Worm (Caenorhabditis elegans) whole organism, late embryonic: ENCODE data around the gene arrd-28.

Experiments used
- T23F11.4 ChIP-seq: fragments of 200-800 bp; sonication (Bioruptor generic); optimal IDR thresholded peaks from 2 replicates; lab custom pipeline; 2018; ENCODE audit warnings: mild to moderate bottlenecking, missing genetic modification characterization, missing compliant biosample characterization
- ahr-1 ChIP-seq: sonication (generic microtip); optimal IDR thresholded peaks from 2 replicates; lab custom pipeline; 2016; ENCODE audit warnings: missing genetic modification characterization, missing compliant biosample characterization
- ama-1 ChIP-seq: fragments of 150-350 bp; optimal IDR thresholded peaks from 2 replicates; lab custom pipeline; 2014
- ceh-14 ChIP-seq: sonication (generic microtip); optimal IDR thresholded peaks from 2 replicates; lab custom pipeline; 2016; ENCODE audit warnings: missing genotype, missing genetic modification characterization, missing compliant biosample characterization
- ceh-18 ChIP-seq: sonication (generic microtip); optimal IDR thresholded peaks from 2 replicates; lab custom pipeline; 2016; ENCODE audit warnings: missing genetic modification characterization, missing compliant biosample characterization
- ceh-30 ChIP-seq: fragments of 150-350 bp; optimal IDR thresholded peaks from 2 replicates; lab custom pipeline; 2014; ENCODE audit warnings: missing biosample characterization, missing genetic modification characterization
- ceh-31 ChIP-seq: sonication (generic microtip); optimal IDR thresholded peaks from 2 replicates; lab custom pipeline; 2016; ENCODE audit warnings: missing genetic modification characterization, missing compliant biosample characterization
- ceh-34 ChIP-seq: sonication (generic microtip); optimal IDR thresholded peaks from 2 replicates; lab custom pipeline; 2016; ENCODE audit warnings: mild to moderate bottlenecking, missing genetic modification characterization, missing compliant biosample characterization
- ceh-45 ChIP-seq: fragments of 200-800 bp; sonication (Bioruptor generic); IDR thresholded peaks from 2 replicates; pipeline ENCODE4 v1.3.6; 2022; ENCODE audit warnings: missing genetic modification reagents, missing genetic modification characterization, missing compliant biosample characterization
- ceh-6 ChIP-seq: fragments of 200-800 bp; sonication (Bioruptor generic); optimal IDR thresholded peaks from 2 replicates; lab custom pipeline; 2018; ENCODE audit warnings: mild to moderate bottlenecking, missing genetic modification characterization, missing compliant biosample characterization
- ceh-9 ChIP-seq: sonication (generic microtip); optimal IDR thresholded peaks from 2 replicates; lab custom pipeline; 2016; ENCODE audit warnings: mild to moderate bottlenecking, missing genetic modification characterization, inconsistent platforms, missing compliant biosample characterization
- dmd-4 ChIP-seq: sonication (generic microtip); optimal IDR thresholded peaks from 2 replicates; lab custom pipeline; 2016; ENCODE audit warnings: borderline replicate concordance, missing genetic modification characterization, missing compliant biosample characterization
- dve-1 ChIP-seq: sonication (generic microtip); optimal IDR thresholded peaks from 2 replicates; lab custom pipeline; 2017; ENCODE audit warnings: antibody characterized with exemption, mild to moderate bottlenecking, missing genetic modification characterization, missing compliant biosample characterization
- elt-4 ChIP-seq: sonication (generic microtip); optimal IDR thresholded peaks from 2 replicates; lab custom pipeline; 2016; ENCODE audit warnings: missing genetic modification characterization, missing compliant biosample characterization
- eyg-1 ChIP-seq: sonication (generic microtip); optimal IDR thresholded peaks from 2 replicates; lab custom pipeline; 2016; ENCODE audit warnings: missing genotype, missing genetic modification characterization, missing compliant biosample characterization
- fax-1 ChIP-seq: sonication (generic microtip); optimal IDR thresholded peaks from 2 replicates; lab custom pipeline; 2016; ENCODE audit warnings: missing genotype, missing genetic modification characterization, missing compliant biosample characterization
- fkh-10 ChIP-seq: fragments of 150-350 bp; optimal IDR thresholded peaks from 2 replicates; lab custom pipeline; 2014; ENCODE audit warnings: missing biosample characterization, missing genetic modification reagents, missing genetic modification characterization
- gmeb-2 ChIP-seq: sonication (generic microtip); optimal IDR thresholded peaks from 2 replicates; lab custom pipeline; 2016; ENCODE audit warnings: missing genetic modification characterization, inconsistent platforms, missing compliant biosample characterization
- madf-2 ChIP-seq: sonication (generic microtip); optimal IDR thresholded peaks from 2 replicates; lab custom pipeline; 2017; ENCODE audit warnings: missing genetic modification characterization, missing compliant biosample characterization
- nfya-1 ChIP-seq: sonication (generic microtip); optimal IDR thresholded peaks from 2 replicates; lab custom pipeline; 2017; ENCODE audit warnings: missing genetic modification characterization, mild to moderate bottlenecking, missing compliant biosample characterization, antibody characterized with exemption, moderate library complexity
- nhr-11 ChIP-seq: fragments of 150-350 bp; optimal IDR thresholded peaks from 2 replicates; lab custom pipeline; 2014; ENCODE audit warnings: missing biosample characterization, missing genetic modification characterization
- npax-4 ChIP-seq: sonication (generic microtip); optimal IDR thresholded peaks from 2 replicates; lab custom pipeline; 2016; ENCODE audit warnings: missing genetic modification characterization, missing compliant biosample characterization
- odd-2 ChIP-seq: sonication (generic microtip); optimal IDR thresholded peaks from 2 replicates; lab custom pipeline; 2017; ENCODE audit warnings: antibody characterized with exemption, mild to moderate bottlenecking, missing genetic modification characterization, missing compliant biosample characterization
- pag-3 ChIP-seq: sonication (generic microtip); optimal IDR thresholded peaks from 2 replicates; lab custom pipeline; 2016; ENCODE audit warnings: missing compliant biosample characterization, missing genetic modification characterization, borderline replicate concordance
- pha-4 ChIP-seq: fragments of 150-350 bp; optimal IDR thresholded peaks from 2 replicates; lab custom pipeline; 2018; ENCODE audit warnings: missing biosample characterization, missing genetic modification reagents, missing genetic modification characterization
- pros-1 ChIP-seq: fragments of 150-350 bp; optimal IDR thresholded peaks from 2 replicates; lab custom pipeline; 2014; ENCODE audit warnings: missing biosample characterization, missing genetic modification reagents, missing genetic modification characterization
- ref-2 ChIP-seq: sonication (generic microtip); optimal IDR thresholded peaks from 2 replicates; lab custom pipeline; 2016; ENCODE audit warnings: missing genetic modification characterization, missing compliant biosample characterization
- rnt-1 ChIP-seq: sonication (generic microtip); optimal IDR thresholded peaks from 2 replicates; lab custom pipeline; 2016; ENCODE audit warnings: missing genetic modification characterization, missing compliant biosample characterization
- syd-9 ChIP-seq: sonication (generic microtip); optimal IDR thresholded peaks from 2 replicates; lab custom pipeline; 2016; ENCODE audit warnings: mild to moderate bottlenecking, missing genetic modification characterization, moderate library complexity, missing compliant biosample characterization
- unc-3 ChIP-seq, 2 experiments: fragments of 200-800 bp in 1 of 2; sonication (Bioruptor generic) in 1 of 2; sonication (generic microtip) in 1 of 2; conservative IDR thresholded peaks in 1 of 2; optimal IDR thresholded peaks in 1 of 2; 2 replicates each; pipeline versions ENCODE4 v1.3.6 to Lab custom; 2016 to 2022; ENCODE audit warnings: missing compliant biosample characterization in 2 of 2, missing genetic modification characterization in 2 of 2, missing genetic modification reagents in 1 of 2
- unc-42 ChIP-seq: sonication (generic microtip); optimal IDR thresholded peaks from 2 replicates; lab custom pipeline; 2016; ENCODE audit warnings: missing genotype, missing genetic modification characterization, missing compliant biosample characterization
- unc-55 ChIP-seq: sonication (generic microtip); optimal IDR thresholded peaks from 2 replicates; lab custom pipeline; 2017; ENCODE audit warnings: missing biosample characterization, missing genetic modification reagents, missing genetic modification characterization
- unc-86 ChIP-seq: sonication (generic microtip); optimal IDR thresholded peaks from 2 replicates; lab custom pipeline; 2016; ENCODE audit warnings: missing genetic modification characterization, missing compliant biosample characterization

arrd-28 gene

ce11 chrX:10162476-10162875 is 21.3 kb upstream of the arrd-28 start:
- TF ChIP-seq ceh-31 (tag; lab: Kevin White, UChicago) (no peak), gmeb-2 (no peak), madf-2 (no peak), ref-2 (tag; lab: Kevin White, UChicago) (no peak)

- TF ChIP-seq pros-1 (tag; lab: Kevin White, UChicago) (no peak), unc-42 (peak; percentile 22)
Observed at ce11 chrX:10163212-10163611, 20.6 kb upstream of the arrd-28 start.

DNA sequence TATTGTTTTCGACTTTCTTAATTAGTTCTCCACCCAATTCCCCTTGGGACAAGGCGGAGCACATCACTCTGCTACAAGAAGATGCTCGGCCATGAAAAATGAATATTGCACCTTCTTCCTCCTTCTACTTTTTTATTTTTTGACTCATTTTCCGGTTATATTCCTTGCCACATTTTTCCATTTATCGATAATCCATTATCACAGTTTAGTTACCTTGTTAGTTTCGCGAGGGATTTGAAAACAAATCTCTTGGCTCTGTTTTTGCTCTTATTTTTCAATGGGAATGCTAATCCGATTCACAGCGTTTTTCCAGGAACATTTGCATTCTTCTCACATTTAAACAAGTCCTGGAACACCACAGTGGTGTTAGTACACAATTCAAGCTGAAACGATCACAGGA is 16.8 kb upstream of the arrd-28 start, which contains the start of gene rnp-9:
TSS of gene rnp-9 (plus strand) at position 301 of the 400 bp plus-strand sequence.
- no peak for TF ChIP-seq elt-4
- TF ChIP-seq npax-4 (tag; lab: Kevin White, UChicago), result no peak
- TF ChIP-seq pros-1 (tag; lab: Kevin White, UChicago), result no peak
- no peak for TF ChIP-seq odd-2
- no peak for TF ChIP-seq pha-4 (tag; lab: Kevin White, UChicago)
- no peak for TF ChIP-seq ceh-31 (tag; lab: Kevin White, UChicago)
- TF ChIP-seq ceh-45, result no peak
- TF ChIP-seq dve-1 (tag; lab: Kevin White, UChicago), result no peak

DNA sequence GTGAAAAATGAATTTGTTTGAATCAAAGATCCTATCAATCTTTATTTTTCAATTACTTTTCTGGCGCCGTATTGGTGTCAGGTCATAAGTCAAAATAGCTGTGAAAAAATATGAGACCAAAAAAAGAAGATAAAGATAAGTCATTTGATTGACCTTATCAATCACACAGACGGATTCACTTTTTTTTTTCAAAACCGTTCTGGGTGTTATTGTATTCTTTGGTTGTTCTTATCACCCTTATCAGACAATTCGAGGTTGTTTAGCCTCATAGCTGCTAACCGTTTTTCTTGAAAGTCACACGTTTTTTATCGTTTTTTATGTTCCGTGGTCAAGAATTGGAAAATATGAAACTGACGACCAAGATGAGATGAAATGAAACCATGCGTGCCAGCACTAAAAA is 15.3 kb upstream of the arrd-28 start:
- TF ChIP-seq pag-3 (no peak), gmeb-2 (no peak), fax-1 (tag; lab: Kevin White, UChicago) (no peak), pros-1 (tag; lab: Kevin White, UChicago) (no peak), unc-3 (GFP tag; conservative IDR thresholded peaks at IDR 0.05; lab: Robert Waterston, UW) (no peak), unc-3 (tag; optimal IDR thresholded peaks at IDR 0.05; lab: Kevin White, UChicago) (no peak), ceh-9 (tag; lab: Kevin White, UChicago) (no peak), dmd-4 (no peak), ceh-14 (tag; lab: Kevin White, UChicago) (no peak), ama-1 (no peak), rnt-1 (tag; lab: Kevin White, UChicago) (no peak), unc-42 (no peak), unc-86 (tag; lab: Kevin White, UChicago) (no peak), pha-4 (tag; lab: Kevin White, UChicago) (no peak)

DNA sequence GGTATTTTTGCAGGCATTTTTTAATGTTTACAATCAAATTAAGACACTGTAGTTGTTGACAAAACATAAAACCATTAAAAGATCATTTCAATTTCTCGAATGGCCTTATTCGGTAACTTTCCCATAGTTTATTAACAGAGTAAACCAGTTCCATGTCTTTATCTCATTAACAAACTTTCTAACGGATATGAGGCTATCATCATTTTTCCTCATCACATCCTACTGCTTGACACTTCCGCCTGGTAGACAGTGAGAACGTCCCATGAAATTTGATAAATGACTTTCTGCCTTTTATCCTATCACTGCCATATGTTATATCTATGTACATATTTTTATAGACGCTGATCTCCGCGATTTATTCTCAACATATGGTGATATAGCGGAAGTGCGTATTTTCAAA is 13.2 kb upstream of the arrd-28 start:
- TF ChIP-seq fkh-10 (GFP tag; lab: Kevin White, UChicago), result no peak
- no peak for TF ChIP-seq unc-55 (GFP tag; lab: Kevin White, UChicago)
- no peak for TF ChIP-seq rnt-1 (tag; lab: Kevin White, UChicago)
- TF ChIP-seq ceh-45, result no peak
- TF ChIP-seq eyg-1 (tag; lab: Kevin White, UChicago), result no peak
- no peak for TF ChIP-seq nfya-1 (tag; lab: Kevin White, UChicago)
- TF ChIP-seq ceh-6 (GFP tag; lab: Kevin White, UChicago), result no peak
- no peak for TF ChIP-seq T23F11.4 (GFP tag; lab: Kevin White, UChicago)
- no peak for TF ChIP-seq ceh-30 (tag; lab: Kevin White, UChicago)
- no peak for TF ChIP-seq syd-9 (tag; lab: Kevin White, UChicago)
- TF ChIP-seq elt-4, result no peak
- TF ChIP-seq nhr-11 (tag; lab: Kevin White, UChicago), result no peak
- no peak for TF ChIP-seq ceh-34
- no peak for TF ChIP-seq ceh-18 (tag; lab: Kevin White, UChicago)
- TF ChIP-seq ref-2 (tag; lab: Kevin White, UChicago), result no peak

ce11 chrX:10172004-10172584 is 11.7 kb upstream of the arrd-28 start, which contains the start of gene C07A4.2:
C07A4.2 (plus strand) TSS chrX:10172198.
- no peak for TF ChIP-seq ahr-1
- TF ChIP-seq, all 69 proteins: peak for 0
